1 fruit fly cellular context compared by ENCODE assay signal in the genomic region with DNA sequence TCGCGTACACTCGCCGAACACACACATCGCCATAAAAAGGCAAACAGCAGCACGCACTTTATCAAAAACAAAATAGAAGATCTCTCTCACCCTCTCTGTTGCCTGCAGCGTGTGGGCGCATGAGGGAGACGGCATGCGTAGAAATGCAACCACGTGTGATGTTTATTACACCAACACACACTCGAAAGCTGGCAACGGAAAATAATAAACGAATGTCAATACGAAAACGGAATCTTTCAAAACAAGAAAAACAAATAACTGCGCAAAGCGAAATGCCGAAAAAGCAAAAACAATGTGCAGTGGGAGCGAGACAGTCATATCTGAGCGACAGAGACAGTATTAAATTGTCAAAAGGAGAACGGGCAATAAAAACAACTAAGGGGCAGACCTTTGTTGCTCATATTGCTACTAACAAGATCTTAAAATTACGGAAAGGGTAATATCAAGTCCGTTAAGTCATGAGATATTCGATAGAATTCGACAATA.
TF ChIP-seq lines count a peak whose summit lies in the region.

No protein-coding gene starts in this region.

TF ChIP-seq in whole organism, embryonic, 481 proteins besides CTCF, POLR2A, EP300 and RAD21 (continued from another document):
- TF ChIP-seq CG12744 (GFP tag; optimal IDR thresholded peaks at IDR 0.05; lab: Kevin White, UChicago) (peak; percentile 85), Abd-B (GFP tag; optimal IDR thresholded peaks at IDR 0.05; lab: Kevin White, UChicago) (peak; percentile 54), Hr39 (optimal IDR thresholded peaks at IDR 0.05; lab: Kevin White, UChicago) (no peak), Blimp-1 (GFP tag; optimal IDR thresholded peaks at IDR 0.05; lab: Kevin White, UChicago) (peak; percentile 65), CG12155 (GFP tag; optimal IDR thresholded peaks at IDR 0.05; lab: Kevin White, UChicago) (no peak), CG8944 (GFP tag; optimal IDR thresholded peaks at IDR 0.05; lab: Kevin White, UChicago) (peak; percentile 68), CG18476 (GFP tag; optimal IDR thresholded peaks at IDR 0.05; lab: Kevin White, UChicago) (peak; percentile 73), ssp (GFP tag; IDR thresholded peaks at IDR 0.05; lab: Robert Waterston, UW) (no peak), CG1602 (GFP tag; optimal IDR thresholded peaks at IDR 0.05; lab: Kevin White, UChicago) (peak; percentile 16), CG14710 (tag; optimal IDR thresholded peaks at IDR 0.05; lab: Kevin White, UChicago) (peak; percentile 76), CG32767 (GFP tag; IDR thresholded peaks at IDR 0.05; lab: Robert Waterston, UW) (no peak), unpg (GFP tag; optimal IDR thresholded peaks at IDR 0.05; lab: Kevin White, UChicago) (peak; percentile 60), ewg (GFP tag; optimal IDR thresholded peaks at IDR 0.05; lab: Kevin White, UChicago) (peak; percentile 72), CG10321 (GFP tag; IDR thresholded peaks at IDR 0.05; lab: Robert Waterston, UW) (no peak), Hr3 (GFP tag; optimal IDR thresholded peaks at IDR 0.05; lab: Kevin White, UChicago) (no peak), Elba2 (GFP tag; optimal IDR thresholded peaks at IDR 0.05; lab: Kevin White, UChicago) (peak; percentile 7), MBD-R2 (GFP tag; IDR thresholded peaks at IDR 0.05; lab: Robert Waterston, UW) (no peak), klu (GFP tag; IDR thresholded peaks at IDR 0.05; lab: Robert Waterston, UW) (no peak), oc (tag; optimal IDR thresholded peaks at IDR 0.05; lab: Kevin White, UChicago) (peak; percentile 91), bbx (GFP tag; IDR thresholded peaks at IDR 0.05; lab: Robert Waterston, UW; ENCODE audit: partially characterized antibody) (no peak), hth (optimal IDR thresholded peaks at IDR 0.05; lab: Kevin White, UChicago) (no peak), Dek (tag; optimal IDR thresholded peaks at IDR 0.05; lab: Kevin White, UChicago) (peak; percentile 0), CG17802 (tag; optimal IDR thresholded peaks at IDR 0.05; lab: Kevin White, UChicago) (peak; percentile 25), Dref (GFP tag; IDR thresholded peaks at IDR 0.05; lab: Robert Waterston, UW) (no peak), ems (GFP tag; optimal IDR thresholded peaks at IDR 0.05; lab: Kevin White, UChicago) (peak; percentile 58), Nf-YC (tag; optimal IDR thresholded peaks at IDR 0.05; lab: Kevin White, UChicago) (peak; percentile 68), Ssrp (tag; optimal IDR thresholded peaks at IDR 0.05; lab: Kevin White, UChicago) (no peak), al (GFP tag; IDR thresholded peaks at IDR 0.05; lab: Robert Waterston, UW) (no peak), CG31224 (GFP tag; IDR thresholded peaks at IDR 0.05; lab: Robert Waterston, UW) (no peak), run (tag; optimal IDR thresholded peaks at IDR 0.05; lab: Kevin White, UChicago) (peak; percentile 65), CG3407 (GFP tag; optimal IDR thresholded peaks at IDR 0.05; lab: Kevin White, UChicago) (peak; percentile 92), twi (tag; optimal IDR thresholded peaks at IDR 0.05; lab: Kevin White, UChicago) (peak; percentile 98), CG10654 (GFP tag; optimal IDR thresholded peaks at IDR 0.05; lab: Kevin White, UChicago) (peak; percentile 59), grn (GFP tag; optimal IDR thresholded peaks at IDR 0.05; lab: Kevin White, UChicago) (peak; percentile 75), CG1647 (GFP tag; optimal IDR thresholded peaks at IDR 0.05; lab: Kevin White, UChicago) (peak; percentile 14), vvl (GFP tag; IDR thresholded peaks at IDR 0.05; lab: Robert Waterston, UW) (no peak), Tbp (GFP tag; optimal IDR thresholded peaks at IDR 0.05; lab: Kevin White, UChicago) (no peak), CG17912 (GFP tag; optimal IDR thresholded peaks at IDR 0.05; lab: Kevin White, UChicago) (peak; percentile 83), CG2889 (GFP tag; IDR thresholded peaks at IDR 0.05; lab: Robert Waterston, UW) (no peak), en (GFP tag; optimal IDR thresholded peaks at IDR 0.05; lab: Kevin White, UChicago) (peak; percentile 55), gt (GFP tag; IDR thresholded peaks at IDR 0.05; lab: Robert Waterston, UW) (no peak), ken (GFP tag; IDR thresholded peaks at IDR 0.05; lab: Robert Waterston, UW) (no peak), CG13287 (GFP tag; IDR thresholded peaks at IDR 0.05; lab: Robert Waterston, UW; ENCODE audit: partially characterized antibody) (no peak)
TF ChIP-seq in whole organism, embryonic: peak in this region for 266.
